Fruit fly (Drosophila melanogaster) whole organism, embryonic: ENCODE data around the gene p23.
A peak's percentile ranks its signal among the peaks of the same experiment; 100 is the strongest.

Experiments used
- CG1024 ChIP-seq: fragments of 200-800 bp; sonication (Bioruptor generic); IDR thresholded peaks from 2 replicates; pipeline ENCODE4 v1.3.6; 2022; ENCODE audit warnings: missing biosample characterization, missing genetic modification characterization
- CG10321 ChIP-seq: fragments of 200-800 bp; sonication (Bioruptor generic); IDR thresholded peaks from 2 replicates; pipeline ENCODE4 v1.3.6; 2022; ENCODE audit warnings: missing biosample characterization, missing genetic modification characterization
- CG10543 ChIP-seq: fragments of 200-800 bp; sonication (Bioruptor generic); optimal IDR thresholded peaks from 3 replicates; lab custom pipeline; 2017; ENCODE audit warnings: missing biosample characterization, mild to moderate bottlenecking, missing genetic modification characterization, moderate library complexity
- CG11247 ChIP-seq: fragments of 200-800 bp; sonication (Bioruptor generic); IDR thresholded peaks from 2 replicates; pipeline ENCODE4 v1.3.6; 2022; ENCODE audit warnings: missing biosample characterization, missing genetic modification characterization
- CG14014 ChIP-seq: fragments of 200-800 bp; sonication (Bioruptor generic); IDR thresholded peaks from 2 replicates; pipeline ENCODE4 v1.3.6; 2022; ENCODE audit warnings: missing biosample characterization, missing genetic modification characterization
- CG15011 ChIP-seq: fragments of 200-800 bp; sonication (Bioruptor generic); optimal IDR thresholded peaks from 3 replicates; lab custom pipeline; 2018; ENCODE audit warnings: missing biosample characterization, mild to moderate bottlenecking, missing genetic modification characterization
- CG17385 ChIP-seq: fragments of 200-800 bp; sonication (Bioruptor generic); optimal IDR thresholded peaks from 3 replicates; lab custom pipeline; 2018; ENCODE audit warnings: missing biosample characterization, mild to moderate bottlenecking, missing genetic modification characterization
- CG18011 ChIP-seq: fragments of 200-800 bp; sonication (Bioruptor generic); optimal IDR thresholded peaks from 2 replicates; lab custom pipeline; 2017; ENCODE audit warnings: missing biosample characterization, missing genetic modification characterization, mild to moderate bottlenecking, moderate library complexity, missing genotype
- CG32532 ChIP-seq: fragments of 200-800 bp; sonication (Bioruptor generic); IDR thresholded peaks from 2 replicates; pipeline ENCODE4 v1.3.6; 2022; ENCODE audit warnings: missing biosample characterization, missing genetic modification characterization
- CG32767 ChIP-seq: fragments of 200-800 bp; sonication (Bioruptor generic); IDR thresholded peaks from 2 replicates; pipeline ENCODE4 v1.3.6; 2022; ENCODE audit warnings: missing biosample characterization, missing genetic modification characterization
- CG3838 ChIP-seq: fragments of 200-800 bp; sonication (Bioruptor generic); optimal IDR thresholded peaks from 3 replicates; lab custom pipeline; 2016; ENCODE audit warnings: missing biosample characterization, missing genetic modification characterization
- CG7372 ChIP-seq: fragments of 200-800 bp; sonication (Bioruptor generic); IDR thresholded peaks from 2 replicates; pipeline ENCODE4 v1.3.6; 2022; ENCODE audit warnings: missing biosample characterization, missing genetic modification characterization
- CG7963 ChIP-seq: fragments of 200-800 bp; sonication (Bioruptor generic); IDR thresholded peaks from 3 replicates; pipeline ENCODE4 v1.3.6; 2022; ENCODE audit warnings: missing biosample characterization, missing genetic modification characterization; ENCODE audit not compliant: partially characterized antibody
- D ChIP-seq, 2 experiments: fragments of 200-800 bp in 1 of 2; fragments of >200 bp in 1 of 2; sonication (Bioruptor generic) in 1 of 2; optimal IDR thresholded peaks; 2 replicates in 1 of 2; 3 replicates in 1 of 2; lab custom pipeline; 2017; ENCODE audit warnings: mild to moderate bottlenecking in 1 of 2, missing biosample characterization in 1 of 2, missing genetic modification characterization in 1 of 2, missing genetic modification reagents in 1 of 2
- Elba2 ChIP-seq: fragments of 200-800 bp; sonication (Bioruptor generic); optimal IDR thresholded peaks from 3 replicates; lab custom pipeline; 2016; ENCODE audit warnings: missing biosample characterization, missing genetic modification characterization
- GATAe ChIP-seq: fragments of 200-800 bp; sonication (Bioruptor generic); conservative IDR thresholded peaks from 2 replicates; pipeline ENCODE4 v1.3.6; 2022; ENCODE audit warnings: missing biosample characterization, missing genetic modification characterization
- Gug ChIP-seq: fragments of 200-800 bp; sonication (Bioruptor generic); IDR thresholded peaks from 4 replicates; pipeline ENCODE4 v1.3.6; 2022; ENCODE audit warnings: missing biosample characterization, missing genetic modification characterization
- Kr ChIP-seq: fragments of 200-800 bp; sonication (Bioruptor generic); optimal IDR thresholded peaks from 2 replicates; lab custom pipeline; 2017; ENCODE audit warnings: missing biosample characterization, mild to moderate bottlenecking, missing genetic modification characterization
- MBD-R2 ChIP-seq: fragments of 200-800 bp; sonication (Bioruptor generic); IDR thresholded peaks from 2 replicates; pipeline ENCODE4 v1.3.6; 2022; ENCODE audit warnings: missing biosample characterization, missing genetic modification characterization
- NC2α ChIP-seq: fragments of 200-800 bp; sonication (Bioruptor generic); optimal IDR thresholded peaks from 2 replicates; lab custom pipeline; 2016; ENCODE audit warnings: missing biosample characterization, missing genetic modification characterization
- PHDP ChIP-seq: fragments of 200-800 bp; sonication (Bioruptor generic); optimal IDR thresholded peaks from 3 replicates; lab custom pipeline; 2018; ENCODE audit warnings: missing biosample characterization, mild to moderate bottlenecking, missing genetic modification characterization, moderate library complexity
- Sry-δ ChIP-seq: fragments of 200-800 bp; sonication (Bioruptor generic); optimal IDR thresholded peaks from 2 replicates; lab custom pipeline; 2016; ENCODE audit warnings: missing biosample characterization, missing genetic modification characterization
- Usf ChIP-seq: fragments of 200-800 bp; sonication (Bioruptor generic); optimal IDR thresholded peaks from 2 replicates; lab custom pipeline; 2017; ENCODE audit warnings: missing genotype, missing biosample characterization, missing genetic modification characterization
- amos ChIP-seq: fragments of 200-800 bp; sonication (Bioruptor generic); IDR thresholded peaks from 2 replicates; pipeline ENCODE4 v1.3.6; 2022; ENCODE audit warnings: missing biosample characterization, missing genetic modification characterization; ENCODE audit not compliant: partially characterized antibody
- bab2 ChIP-seq: fragments of 200-800 bp; sonication (Bioruptor generic); optimal IDR thresholded peaks from 2 replicates; lab custom pipeline; 2016; ENCODE audit warnings: missing biosample characterization, missing genetic modification characterization
- bbx ChIP-seq: fragments of 200-800 bp; sonication (Bioruptor generic); IDR thresholded peaks from 2 replicates; pipeline ENCODE4 v1.3.6; 2022; ENCODE audit warnings: missing biosample characterization, missing genetic modification characterization; ENCODE audit not compliant: partially characterized antibody
- bowl ChIP-seq: fragments of 200-800 bp; sonication (Bioruptor generic); IDR thresholded peaks from 2 replicates; pipeline ENCODE4 v1.3.6; 2022; ENCODE audit warnings: missing biosample characterization, missing genetic modification characterization
- cad ChIP-seq: fragments of >200 bp; optimal IDR thresholded peaks from 2 replicates; lab custom pipeline; 2017; ENCODE audit warnings: missing biosample characterization, missing genetic modification characterization
- crol ChIP-seq: fragments of 200-800 bp; sonication (Bioruptor generic); IDR thresholded peaks from 2 replicates; pipeline ENCODE4 v1.3.6; 2022; ENCODE audit warnings: missing biosample characterization, missing genetic modification characterization
- danr ChIP-seq: fragments of 200-800 bp; sonication (Bioruptor generic); IDR thresholded peaks from 2 replicates; pipeline ENCODE4 v1.3.6; 2022; ENCODE audit warnings: missing biosample characterization, missing genetic modification characterization
- dmrt99B ChIP-seq: fragments of 200-800 bp; sonication (Bioruptor generic); optimal IDR thresholded peaks from 2 replicates; lab custom pipeline; 2018; ENCODE audit warnings: missing biosample characterization, mild to moderate bottlenecking, missing genetic modification characterization, moderate library complexity
- gt ChIP-seq: fragments of 200-800 bp; sonication (Bioruptor generic); IDR thresholded peaks from 2 replicates; pipeline ENCODE4 v1.3.6; 2022; ENCODE audit warnings: missing biosample characterization, missing genetic modification characterization
- h ChIP-seq: fragments of >200 bp; optimal IDR thresholded peaks from 2 replicates; lab custom pipeline; 2017
- lab ChIP-seq: fragments of 200-800 bp; sonication (Bioruptor generic); optimal IDR thresholded peaks from 3 replicates; lab custom pipeline; 2017; ENCODE audit warnings: missing biosample characterization, missing genetic modification characterization, mild to moderate bottlenecking, moderate library complexity, missing genetic modification reagents
- lbe ChIP-seq: fragments of 200-800 bp; sonication (Bioruptor generic); optimal IDR thresholded peaks from 2 replicates; lab custom pipeline; 2016; ENCODE audit warnings: missing biosample characterization, mild to moderate bottlenecking, missing genetic modification characterization
- lola ChIP-seq, 3 experiments: fragments of >200 bp in 2 of 3; fragments of 200-800 bp in 1 of 3; sonication (Bioruptor generic) in 1 of 3; optimal IDR thresholded peaks; 2 replicates each; lab custom pipeline; 2017 to 2019; ENCODE audit warnings: missing biosample characterization in 3 of 3, missing genetic modification characterization in 3 of 3, mild to moderate bottlenecking in 1 of 3, moderate library complexity in 1 of 3
- mam ChIP-seq: fragments of 200-800 bp; sonication (Bioruptor generic); optimal IDR thresholded peaks from 3 replicates; lab custom pipeline; 2016; ENCODE audit warnings: missing biosample characterization, missing genetic modification characterization
- nau ChIP-seq: fragments of 200-800 bp; sonication (Bioruptor generic); optimal IDR thresholded peaks from 3 replicates; lab custom pipeline; 2017; ENCODE audit warnings: missing biosample characterization, mild to moderate bottlenecking, missing genetic modification characterization, missing genetic modification reagents
- nerfin-2 ChIP-seq: fragments of 200-800 bp; sonication (Bioruptor generic); IDR thresholded peaks from 2 replicates; pipeline ENCODE4 v1.3.6; 2022; ENCODE audit warnings: missing biosample characterization, missing genetic modification characterization; ENCODE audit not compliant: partially characterized antibody
- oc ChIP-seq: fragments of 200-800 bp; sonication (Bioruptor generic); optimal IDR thresholded peaks from 2 replicates; lab custom pipeline; 2018; ENCODE audit warnings: missing biosample characterization, mild to moderate bottlenecking, missing genetic modification characterization, moderate library complexity
- otp ChIP-seq: fragments of 200-800 bp; sonication (Bioruptor generic); IDR thresholded peaks from 3 replicates; pipeline ENCODE4, ENCODE4 v1.3.6; 2022; ENCODE audit warnings: missing biosample characterization, missing genetic modification characterization
- ranshi ChIP-seq: fragments of 200-800 bp; sonication (Bioruptor generic); IDR thresholded peaks from 2 replicates; pipeline ENCODE4 v1.3.6; 2022; ENCODE audit warnings: missing biosample characterization, missing genetic modification characterization
- row ChIP-seq: fragments of 200-800 bp; sonication (Bioruptor generic); IDR thresholded peaks from 3 replicates; pipeline ENCODE4 v1.3.6; 2022; ENCODE audit warnings: missing biosample characterization, missing genetic modification characterization
- run ChIP-seq: fragments of 200-800 bp; sonication (Bioruptor generic); optimal IDR thresholded peaks from 3 replicates; lab custom pipeline; 2018; ENCODE audit warnings: missing biosample characterization, mild to moderate bottlenecking, missing genetic modification characterization
- slbo ChIP-seq: fragments of 200-800 bp; sonication (Bioruptor generic); IDR thresholded peaks from 2 replicates; pipeline ENCODE4 v1.3.6; 2022; ENCODE audit warnings: missing biosample characterization, missing genetic modification characterization
- unc-4 ChIP-seq: fragments of 200-800 bp; sonication (Bioruptor generic); IDR thresholded peaks from 2 replicates; pipeline ENCODE4 v1.3.6; 2022; ENCODE audit warnings: missing biosample characterization, missing genetic modification characterization; ENCODE audit not compliant: partially characterized antibody
- vvl ChIP-seq: fragments of 200-800 bp; sonication (Bioruptor generic); IDR thresholded peaks from 2 replicates; pipeline ENCODE4 v1.3.6; 2022; ENCODE audit warnings: missing biosample characterization, missing genetic modification characterization
- wek ChIP-seq: fragments of 200-800 bp; sonication (Bioruptor generic); optimal IDR thresholded peaks from 3 replicates; lab custom pipeline; 2018; ENCODE audit warnings: missing biosample characterization, mild to moderate bottlenecking, missing genetic modification characterization, moderate library complexity
- wor ChIP-seq: fragments of 200-800 bp; sonication (Bioruptor generic); IDR thresholded peaks from 2 replicates; pipeline ENCODE4 v1.3.6; 2022; ENCODE audit warnings: missing biosample characterization, missing genetic modification characterization

Gene p23

dm6 chr3R:9725121-9725956, 47.6 kb downstream of the p23 start, which contains the start of gene hyd (continued):
- TF ChIP-seq cad (GFP tag; lab: Kevin White, UChicago): no peak
- TF ChIP-seq CG7963 (GFP tag; lab: Robert Waterston, UW): peak; percentile 64; the same call in 2 of the 3 replicates
- TF ChIP-seq danr: no peak
- TF ChIP-seq MBD-R2 (GFP tag; lab: Robert Waterston, UW): peak; percentile 54
- TF ChIP-seq oc: no peak
- TF ChIP-seq CG32532 (GFP tag; lab: Robert Waterston, UW): no peak
- TF ChIP-seq nau (GFP tag; lab: Kevin White, UChicago): no peak
- peak; percentile 82 for TF ChIP-seq bbx (GFP tag; lab: Robert Waterston, UW)
- peak; percentile 48; the same call in 2 of the 3 replicates for TF ChIP-seq row (GFP tag; lab: Robert Waterston, UW)
- no peak for TF ChIP-seq Elba2 (GFP tag; lab: Kevin White, UChicago)
- TF ChIP-seq CG32767 (GFP tag; lab: Robert Waterston, UW): no peak
- no peak for TF ChIP-seq GATAe (GFP tag; lab: Robert Waterston, UW)
- TF ChIP-seq CG14014 (GFP tag; lab: Robert Waterston, UW): no peak
- no peak for TF ChIP-seq CG18011
- TF ChIP-seq h (lab: Kevin White, UChicago): no peak
- TF ChIP-seq CG3838: no peak
- no peak for TF ChIP-seq CG10321 (GFP tag; lab: Robert Waterston, UW)
- TF ChIP-seq mam (GFP tag; lab: Kevin White, UChicago): no peak
- no peak for TF ChIP-seq NC2α (GFP tag; lab: Kevin White, UChicago)
- no peak for TF ChIP-seq CG10543 (GFP tag; lab: Kevin White, UChicago)
- TF ChIP-seq run (tag; lab: Kevin White, UChicago): no peak
- TF ChIP-seq CG17385: no peak
- TF ChIP-seq wor (GFP tag; lab: Robert Waterston, UW): no peak
- TF ChIP-seq gt: no peak
- TF ChIP-seq lbe (GFP tag; lab: Kevin White, UChicago): no peak
- TF ChIP-seq crol: no peak
- TF ChIP-seq vvl (GFP tag; lab: Robert Waterston, UW): no peak; the same call in 1 of the 2 replicates
- no peak for TF ChIP-seq PHDP
- TF ChIP-seq lab: no peak
- TF ChIP-seq CG15011 (GFP tag; lab: Kevin White, UChicago): no peak
- TF ChIP-seq otp: no peak
- TF ChIP-seq bab2 (GFP tag; lab: Kevin White, UChicago): no peak
- peak; percentile 81 for TF ChIP-seq unc-4 (GFP tag; lab: Robert Waterston, UW)
- no peak; the same call in 1 of the 2 replicates for TF ChIP-seq slbo
- peak; percentile 61; the same call in 1 of the 2 replicates for TF ChIP-seq nerfin-2 (GFP tag; lab: Robert Waterston, UW)
- TF ChIP-seq Sry-δ: peak; percentile 91
- no peak for TF ChIP-seq wek (GFP tag; lab: Kevin White, UChicago)
- no peak for TF ChIP-seq D (optimal IDR thresholded peaks at IDR 0.05; lab: Kevin White, UChicago)
- TF ChIP-seq D (GFP tag; optimal IDR thresholded peaks at IDR 0.05; lab: Kevin White, UChicago): no peak
- no peak for TF ChIP-seq Usf (GFP tag; lab: Kevin White, UChicago)
- no peak for TF ChIP-seq lola (GFP tag; optimal IDR thresholded peaks at IDR 0.05; lab: Kevin White, UChicago)
- TF ChIP-seq CG11247 (GFP tag; lab: Robert Waterston, UW): no peak
- TF ChIP-seq CG1024 (GFP tag; lab: Robert Waterston, UW): no peak
- TF ChIP-seq amos (GFP tag; lab: Robert Waterston, UW): peak; percentile 90
- no peak for TF ChIP-seq CG7372 (GFP tag; lab: Robert Waterston, UW)
- no peak for TF ChIP-seq bowl (GFP tag; lab: Robert Waterston, UW)
- TF ChIP-seq dmrt99B (tag; lab: Kevin White, UChicago): no peak
- no peak for TF ChIP-seq Gug (GFP tag; lab: Robert Waterston, UW)
- TF ChIP-seq Kr (GFP tag; lab: Kevin White, UChicago): no peak
- no peak for TF ChIP-seq ranshi
